8 worm cellular contexts compared by ENCODE assay signal in genomic region chrIV:9524849-9525460, ce11.
TF ChIP-seq lines count a peak whose summit lies in the region.

TSS of gene ndua-5 (minus strand) at chrIV:9524899.

TF ChIP-seq in whole organism, L1 larva, 84 proteins besides CTCF, POLR2A, EP300 and RAD21 (continues in another document):
- peak; percentile 39; the same call in 1 of the 2 replicates for TF ChIP-seq nhr-19 (GFP tag; conservative IDR thresholded peaks at IDR 0.05; lab: Robert Waterston, UW)
- peak; percentile 63 for TF ChIP-seq tbx-2 (tag; optimal IDR thresholded peaks at IDR 0.05; lab: Kevin White, UChicago)
- peak; percentile 90 to 92 for TF ChIP-seq efl-1 (optimal IDR thresholded peaks at IDR 0.05; lab: Kevin White, UChicago)
- TF ChIP-seq efl-1 (GFP tag; optimal IDR thresholded peaks at IDR 0.05 in 1 of 2; lab: Kevin White, UChicago): peak; percentile 91 to 98
- TF ChIP-seq hpl-2 (GFP tag; optimal IDR thresholded peaks at IDR 0.05; lab: Kevin White, UChicago): no peak
- peak; percentile 91 to 93 for TF ChIP-seq lin-35 (GFP tag; optimal IDR thresholded peaks at IDR 0.05; lab: Kevin White, UChicago)
- TF ChIP-seq nhr-84 (tag; optimal IDR thresholded peaks at IDR 0.05; lab: Kevin White, UChicago): no peak
- TF ChIP-seq pqm-1 (tag; optimal IDR thresholded peaks at IDR 0.05; lab: Kevin White, UChicago): no peak
- peak; percentile 64 for TF ChIP-seq swsn-7 (tag; optimal IDR thresholded peaks at IDR 0.05; lab: Kevin White, UChicago)
- no peak for TF ChIP-seq zip-4 (GFP tag; optimal IDR thresholded peaks at IDR 0.05; lab: Kevin White, UChicago)
- peak; percentile 79 for TF ChIP-seq nhr-71 (tag; optimal IDR thresholded peaks at IDR 0.05; lab: Kevin White, UChicago)

TF ChIP-seq in whole organism, L2 larva, 48 proteins besides CTCF, POLR2A, EP300 and RAD21 (continues in another document):
- TF ChIP-seq nhr-25 (tag; optimal IDR thresholded peaks at IDR 0.05; lab: Kevin White, UChicago) (peak; percentile 21), nhr-237 (tag; optimal IDR thresholded peaks at IDR 0.05; lab: Kevin White, UChicago) (no peak), sma-9 (GFP tag; optimal IDR thresholded peaks at IDR 0.05; lab: Kevin White, UChicago) (peak; percentile 12), sma-9 (tag; optimal IDR thresholded peaks at IDR 0.05; lab: Kevin White, UChicago) (no peak), mdl-1 (tag; optimal IDR thresholded peaks at IDR 0.05; lab: Kevin White, UChicago) (no peak), nhr-11 (tag; optimal IDR thresholded peaks at IDR 0.05; lab: Kevin White, UChicago) (no peak), F13H6.1 (tag; optimal IDR thresholded peaks at IDR 0.05; lab: Kevin White, UChicago) (no peak), lin-11 (tag; optimal IDR thresholded peaks at IDR 0.05; lab: Kevin White, UChicago) (no peak), lsy-2 (tag; optimal IDR thresholded peaks at IDR 0.05; lab: Kevin White, UChicago) (peak in 1 of 2 experiments; percentile 70), lin-13 (GFP tag; optimal IDR thresholded peaks at IDR 0.05; lab: Kevin White, UChicago) (peak; percentile 27), ztf-4 (tag; optimal IDR thresholded peaks at IDR 0.05; lab: Kevin White, UChicago) (no peak), nhr-23 (tag; optimal IDR thresholded peaks at IDR 0.05; lab: Kevin White, UChicago) (no peak)

TF ChIP-seq in whole organism, L3 larva, 47 proteins besides CTCF, POLR2A, EP300 and RAD21 (continues in another document):
- TF ChIP-seq ceh-9 (tag; optimal IDR thresholded peaks at IDR 0.05; lab: Kevin White, UChicago) (no peak), egl-27 (tag; optimal IDR thresholded peaks at IDR 0.05; lab: Kevin White, UChicago) (no peak), snpc-4 (tag; optimal IDR thresholded peaks at IDR 0.05; lab: Kevin White, UChicago) (peak; percentile 7), nhr-237 (tag; optimal IDR thresholded peaks at IDR 0.05; lab: Kevin White, UChicago) (no peak), egl-5 (tag; optimal IDR thresholded peaks at IDR 0.05; lab: Kevin White, UChicago) (peak; percentile 23), ceh-82 (tag; optimal IDR thresholded peaks at IDR 0.05; lab: Kevin White, UChicago) (no peak), elt-1 (tag; optimal IDR thresholded peaks at IDR 0.05; lab: Kevin White, UChicago) (no peak), nhr-77 (tag; optimal IDR thresholded peaks at IDR 0.05; lab: Kevin White, UChicago) (no peak), nfya-1 (tag; optimal IDR thresholded peaks at IDR 0.05; lab: Kevin White, UChicago; ENCODE audit: insufficient read depth) (peak; percentile 55), zag-1 (tag; optimal IDR thresholded peaks at IDR 0.05; lab: Kevin White, UChicago) (no peak), mdl-1 (tag; optimal IDR thresholded peaks at IDR 0.05; lab: Kevin White, UChicago) (no peak), lin-15B (tag; optimal IDR thresholded peaks at IDR 0.05; lab: Kevin White, UChicago) (peak; percentile 59)

TF ChIP-seq in whole organism, L4 larva, 104 proteins besides CTCF, POLR2A, EP300 and RAD21 (continues in another document):
- TF ChIP-seq nhr-102 (tag; optimal IDR thresholded peaks at IDR 0.05; lab: Kevin White, UChicago) (no peak), ceh-32 (tag; optimal IDR thresholded peaks at IDR 0.05; lab: Kevin White, UChicago; ENCODE audit: poor library complexity) (no peak), nhr-6 (tag; optimal IDR thresholded peaks at IDR 0.05; lab: Kevin White, UChicago) (peak; percentile 56), tra-1 (GFP tag; IDR thresholded peaks at IDR 0.05; lab: Robert Waterston, UW) (no peak), madf-5 (GFP tag; IDR thresholded peaks at IDR 0.05; lab: Robert Waterston, UW) (no peak), F49E8.2 (tag; optimal IDR thresholded peaks at IDR 0.05; lab: Kevin White, UChicago; ENCODE audit: borderline replicate concordance) (no peak), skn-1 (tag; optimal IDR thresholded peaks at IDR 0.05; lab: Kevin White, UChicago) (no peak), Y48G9A.11 (GFP tag; IDR thresholded peaks at IDR 0.05; lab: Robert Waterston, UW) (peak; percentile 95), T20F7.1 (GFP tag; optimal IDR thresholded peaks at IDR 0.05; lab: Kevin White, UChicago) (peak; percentile 96), zip-2 (tag; optimal IDR thresholded peaks at IDR 0.05; lab: Kevin White, UChicago) (no peak), aha-1 (tag; lab: Kevin White, UChicago) (peak; percentile 9), mes-2 (tag; optimal IDR thresholded peaks at IDR 0.05; lab: Kevin White, UChicago; ENCODE audit: poor library complexity, severe bottlenecking) (peak; percentile 36)

TF ChIP-seq in whole organism, early embryonic, 17 proteins besides CTCF, POLR2A, EP300 and RAD21:
- TF ChIP-seq F13C5.2 (tag; optimal IDR thresholded peaks at IDR 0.05; lab: Kevin White, UChicago) (peak; percentile 11), tbx-37 (GFP tag; conservative IDR thresholded peaks at IDR 0.05; lab: Robert Waterston, UW) (no peak)
TF ChIP-seq in whole organism, early embryonic: peak in this region for 1.

TF ChIP-seq in whole organism, late embryonic, 69 proteins besides CTCF, POLR2A, EP300 and RAD21:
- TF ChIP-seq unc-42 (tag; optimal IDR thresholded peaks at IDR 0.05; lab: Kevin White, UChicago) (peak; percentile 60), fkh-10 (GFP tag; optimal IDR thresholded peaks at IDR 0.05; lab: Kevin White, UChicago) (no peak)

TF ChIP-seq in whole organism, mixed stage, embryonic, 35 proteins besides CTCF, POLR2A, EP300 and RAD21:
- no peak for TF ChIP-seq nhr-2 (tag; optimal IDR thresholded peaks at IDR 0.05; lab: Kevin White, UChicago)
- no peak for TF ChIP-seq sem-2 (GFP tag; optimal IDR thresholded peaks at IDR 0.05; lab: Kevin White, UChicago)
- TF ChIP-seq elt-1 (tag; optimal IDR thresholded peaks at IDR 0.05; lab: Kevin White, UChicago; ENCODE audit: borderline replicate concordance, insufficient read depth): no peak
- TF ChIP-seq ceh-83 (GFP tag; optimal IDR thresholded peaks at IDR 0.05; lab: Kevin White, UChicago): no peak
- no peak for TF ChIP-seq mls-2 (tag; optimal IDR thresholded peaks at IDR 0.05; lab: Kevin White, UChicago)
- no peak for TF ChIP-seq flh-1 (GFP tag; optimal IDR thresholded peaks at IDR 0.05; lab: Kevin White, UChicago)
- no peak for TF ChIP-seq lin-32 (GFP tag; optimal IDR thresholded peaks at IDR 0.05; lab: Kevin White, UChicago)
- TF ChIP-seq lsy-2 (tag; optimal IDR thresholded peaks at IDR 0.05; lab: Kevin White, UChicago): peak; percentile 52
- TF ChIP-seq elt-3 (tag; optimal IDR thresholded peaks at IDR 0.05; lab: Kevin White, UChicago): no peak
- no peak for TF ChIP-seq tbx-8 (GFP tag; optimal IDR thresholded peaks at IDR 0.05; lab: Kevin White, UChicago)
- no peak for TF ChIP-seq drap-1 (GFP tag; optimal IDR thresholded peaks at IDR 0.05; lab: Kevin White, UChicago)
- no peak for TF ChIP-seq nhr-12 (tag; optimal IDR thresholded peaks at IDR 0.05; lab: Kevin White, UChicago)
- TF ChIP-seq mab-5 (tag; optimal IDR thresholded peaks at IDR 0.05; lab: Kevin White, UChicago): no peak
- no peak for TF ChIP-seq ham-2 (GFP tag; optimal IDR thresholded peaks at IDR 0.05; lab: Kevin White, UChicago)
- peak; percentile 29 for TF ChIP-seq nhr-237 (tag; optimal IDR thresholded peaks at IDR 0.05; lab: Kevin White, UChicago)
- TF ChIP-seq mep-1 (tag; optimal IDR thresholded peaks at IDR 0.05; lab: Kevin White, UChicago): no peak
- TF ChIP-seq ces-1 (GFP tag; optimal IDR thresholded peaks at IDR 0.05; lab: Kevin White, UChicago): peak; percentile 36
- no peak for TF ChIP-seq lin-13 (tag; optimal IDR thresholded peaks at IDR 0.05; lab: Kevin White, UChicago)

TF ChIP-seq in whole organism, young adult, 124 proteins besides CTCF, POLR2A, EP300 and RAD21:
- TF ChIP-seq attf-3 (GFP tag; conservative IDR thresholded peaks at IDR 0.05; lab: Robert Waterston, UW): peak; percentile 93
- TF ChIP-seq bed-1 (GFP tag; IDR thresholded peaks at IDR 0.05; lab: Robert Waterston, UW): no peak
- peak; percentile 56 for TF ChIP-seq efl-1 (GFP tag; optimal IDR thresholded peaks at IDR 0.05; lab: Kevin White, UChicago)
- no peak for TF ChIP-seq B0035.1 (tag; optimal IDR thresholded peaks at IDR 0.05; lab: Kevin White, UChicago)
- peak in 1 of 3 experiments; percentile 61 for TF ChIP-seq lin-35 (GFP tag; optimal IDR thresholded peaks at IDR 0.05; lab: Kevin White, UChicago)
- TF ChIP-seq dpl-1 (GFP tag; optimal IDR thresholded peaks at IDR 0.05; lab: Kevin White, UChicago): peak; percentile 53
- no peak for TF ChIP-seq snpc-1.3 (tag; optimal IDR thresholded peaks at IDR 0.05; lab: Kevin White, UChicago; ENCODE audit: insufficient read depth)
- no peak for TF ChIP-seq B0019.2 (GFP tag; conservative IDR thresholded peaks at IDR 0.05; lab: Robert Waterston, UW)
- no peak for TF ChIP-seq Y53F4B.3 (GFP tag; IDR thresholded peaks at IDR 0.05; lab: Robert Waterston, UW)
- TF ChIP-seq aptf-3 (GFP tag; IDR thresholded peaks at IDR 0.05; lab: Robert Waterston, UW): no peak
- TF ChIP-seq hlh-12 (tag; optimal IDR thresholded peaks at IDR 0.05; lab: Kevin White, UChicago): no peak
- peak; percentile 81 for TF ChIP-seq hmg-1.2 (GFP tag; IDR thresholded peaks at IDR 0.05; lab: Robert Waterston, UW)
- no peak for TF ChIP-seq snpc-4 (GFP tag; optimal IDR thresholded peaks at IDR 0.05; lab: Kevin White, UChicago)
- peak in 2 of 4 experiments; percentile 10 to 62 for TF ChIP-seq snpc-4 (tag; optimal IDR thresholded peaks at IDR 0.05; lab: Kevin White, UChicago)
- TF ChIP-seq lin-54 (GFP tag; optimal IDR thresholded peaks at IDR 0.05; lab: Kevin White, UChicago): peak; percentile 80
